Worm (Caenorhabditis elegans) whole organism, L4/young adult: ENCODE measurements around the gene T12D8.10.

Source experiments
- W03F9.2 ChIP-seq: fragments of 150-350 bp; optimal IDR thresholded peaks from 2 replicates; lab custom pipeline; 2014; ENCODE audit warnings: missing biosample characterization, missing genetic modification characterization
- him-1 ChIP-seq: sonication (generic microtip); optimal IDR thresholded peaks from 2 replicates; lab custom pipeline; 2016; ENCODE audit warnings: missing genotype, missing genetic modification reagents, missing genetic modification characterization, missing compliant biosample characterization

ce11 chrIII:13625650-13626430 is 16.3 kb downstream of the T12D8.10 start:
- TF ChIP-seq W03F9.2 (tag; lab: Kevin White, UChicago) (no peak), him-1 (tag; lab: Kevin White, UChicago) (no peak)
